Worm (Caenorhabditis elegans): ENCODE measurements around the gene F14F8.8.

ce11 chrV:16675553-16675952 lies 3.5 kb upstream of the F14F8.8 start, which contains the start of gene srz-1:
- TF ChIP-seq him-1 (tag; optimal IDR thresholded peaks at IDR 0.05) (no peak), dao-5 (tag; optimal IDR thresholded peaks at IDR 0.05) (no peak), W03F9.2 (tag; optimal IDR thresholded peaks at IDR 0.05) (no peak)
